Fruit fly (Drosophila melanogaster) whole organism, embryonic: ENCODE results near the gene CG43138.

Source experiments
- CG11398 ChIP-seq: fragments of 200-800 bp; sonication (Bioruptor generic); optimal IDR thresholded peaks from 2 replicates; lab custom pipeline; 2016; ENCODE audit warnings: missing biosample characterization, missing genetic modification characterization
- ERR ChIP-seq: fragments of 200-800 bp; sonication (Bioruptor generic); optimal IDR thresholded peaks from 2 replicates; lab custom pipeline; 2016; ENCODE audit warnings: missing biosample characterization, missing genetic modification characterization
- NC2β ChIP-seq: fragments of 200-800 bp; sonication (Bioruptor generic); optimal IDR thresholded peaks from 2 replicates; lab custom pipeline; 2016; ENCODE audit warnings: missing biosample characterization, missing genetic modification characterization
- YL-1 ChIP-seq: fragments of 200-800 bp; sonication (Bioruptor generic); optimal IDR thresholded peaks from 3 replicates; lab custom pipeline; 2017; ENCODE audit warnings: missing biosample characterization, mild to moderate bottlenecking, missing genetic modification characterization
- tap ChIP-seq: fragments of 200-800 bp; optimal IDR thresholded peaks from 3 replicates; lab custom pipeline; 2019; ENCODE audit warnings: missing biosample characterization, mild to moderate bottlenecking, missing genetic modification characterization, moderate library complexity
- zen ChIP-seq: fragments of 200-800 bp; sonication (Bioruptor generic); optimal IDR thresholded peaks from 3 replicates; lab custom pipeline; 2018; ENCODE audit warnings: missing biosample characterization, mild to moderate bottlenecking, missing genetic modification characterization, moderate library complexity

DNA sequence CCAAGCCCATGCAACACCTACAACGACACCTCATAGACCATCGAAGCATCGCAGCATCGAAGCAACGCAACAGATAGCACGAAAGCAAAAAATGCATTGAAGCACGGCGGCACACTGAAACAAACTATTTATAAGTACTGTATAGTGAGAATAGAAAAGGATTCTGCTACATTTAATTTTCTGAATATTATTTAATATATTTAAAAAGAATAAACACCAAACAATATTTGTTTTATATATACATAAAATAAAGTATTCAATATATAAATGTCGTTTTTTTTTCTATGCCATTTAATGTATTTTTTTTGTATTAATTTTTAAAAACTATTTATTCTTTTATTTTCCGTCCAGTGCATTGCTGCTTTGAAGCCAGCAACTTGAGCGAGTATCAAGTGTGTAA is 29.5 kb downstream of the CG43138 start:
- no peak for TF ChIP-seq YL-1 (GFP tag; lab: Kevin White, UChicago)
- no peak for TF ChIP-seq tap
- no peak for TF ChIP-seq ERR (GFP tag; lab: Kevin White, UChicago)
- no peak for TF ChIP-seq NC2β (GFP tag; lab: Kevin White, UChicago)
- TF ChIP-seq CG11398 (GFP tag; lab: Kevin White, UChicago): no peak
- TF ChIP-seq zen (tag; lab: Kevin White, UChicago): no peak
